Worm (Caenorhabditis elegans) whole organism, midembryonic: ENCODE measurements around the gene srz-64.

Source experiments
- T22C8.4 ChIP-seq: fragments of 200-800 bp; sonication (Bioruptor generic); IDR thresholded peaks from 2 replicates; pipeline ENCODE4 v1.3.6; 2022; ENCODE audit warnings: missing genetic modification characterization, missing compliant biosample characterization
- cog-1 ChIP-seq: sonication (generic microtip); optimal IDR thresholded peaks from 2 replicates; lab custom pipeline; 2016; ENCODE audit warnings: missing genetic modification characterization, missing compliant biosample characterization
- flt-1 ChIP-seq: fragments of 200-800 bp; sonication (Bioruptor generic); IDR thresholded peaks from 2 replicates; pipeline ENCODE4 v1.3.6; 2022; ENCODE audit warnings: missing genetic modification characterization, missing compliant biosample characterization
- med-1 ChIP-seq: sonication (generic microtip); optimal IDR thresholded peaks from 2 replicates; lab custom pipeline; 2017; ENCODE audit warnings: missing genetic modification characterization, mild to moderate bottlenecking, missing compliant biosample characterization, antibody characterized with exemption, missing genetic modification reagents; ENCODE audit not compliant: insufficient read depth
- tab-1 ChIP-seq: fragments of 200-800 bp; sonication (Bioruptor generic); IDR thresholded peaks from 2 replicates; pipeline ENCODE4 v1.3.6; 2022; ENCODE audit warnings: missing genetic modification characterization, missing compliant biosample characterization

- TF ChIP-seq T22C8.4 (GFP tag; lab: Robert Waterston, UW) = no peak
- no peak for TF ChIP-seq med-1 (GFP tag; lab: Kevin White, UChicago)
- no peak for TF ChIP-seq cog-1 (tag; lab: Kevin White, UChicago)
- TF ChIP-seq flt-1 = no peak
- TF ChIP-seq tab-1 = no peak
These were observed 16.9 kb upstream of the srz-64 start, which contains the start of the genes alh-6 and fcho-1 for ce11 chrII:1309892-1310516.
